Fruit fly (Drosophila melanogaster) whole organism, wandering third instar larva: ENCODE results near the gene Diedel.

Experiments used
- Abd-B ChIP-seq: fragments of >200 bp; optimal IDR thresholded peaks from 2 replicates; lab custom pipeline; 2017; ENCODE audit warnings: missing biosample characterization, missing genetic modification characterization
- CG32264 ChIP-seq: fragments of 200-800 bp; sonication (Bioruptor generic); optimal IDR thresholded peaks from 2 replicates; lab custom pipeline; 2016; ENCODE audit warnings: missing biosample characterization, missing genetic modification characterization
- CG9705 ChIP-seq: fragments of 200-800 bp; sonication (Bioruptor generic); optimal IDR thresholded peaks from 2 replicates; lab custom pipeline; 2018; ENCODE audit warnings: missing biosample characterization, mild to moderate bottlenecking, missing genetic modification characterization
- CrebA ChIP-seq: fragments of 200-800 bp; sonication (Bioruptor generic); optimal IDR thresholded peaks from 2 replicates; lab custom pipeline; 2016; ENCODE audit warnings: missing biosample characterization, mild to moderate bottlenecking, missing genetic modification characterization, borderline replicate concordance
- Dif ChIP-seq: fragments of 200-275, 200-300 bp; sonication (Bioruptor generic); optimal IDR thresholded peaks from 2 replicates; lab custom pipeline; 2018; ENCODE audit warnings: missing biosample characterization, missing genetic modification characterization; ENCODE audit not compliant: partially characterized antibody
- GATAd ChIP-seq: sonication (Bioruptor generic); optimal IDR thresholded peaks from 2 replicates; lab custom pipeline; 2016; ENCODE audit warnings: missing biosample characterization, missing genetic modification characterization
- HLH106 ChIP-seq: fragments of 200-800 bp; optimal IDR thresholded peaks from 3 replicates; lab custom pipeline; 2019; ENCODE audit warnings: missing biosample characterization, mild to moderate bottlenecking, missing genetic modification characterization, moderate library complexity
- Hr78 ChIP-seq: fragments of >200 bp; optimal IDR thresholded peaks from 2 replicates; lab custom pipeline; 2017; ENCODE audit warnings: missing biosample characterization, missing genetic modification characterization
- Hr83 ChIP-seq: fragments of 200-300 bp; sonication (Bioruptor generic); optimal IDR thresholded peaks from 2 replicates; lab custom pipeline; 2016; ENCODE audit warnings: missing biosample characterization, mild to moderate bottlenecking, missing genetic modification characterization, moderate library complexity; ENCODE audit not compliant: poor library complexity, severe bottlenecking
- Mio ChIP-seq: sonication (Bioruptor generic); optimal IDR thresholded peaks from 2 replicates; lab custom pipeline; 2016; ENCODE audit warnings: missing biosample characterization, missing genetic modification characterization
- Myc ChIP-seq: fragments of >200 bp; optimal IDR thresholded peaks from 2 replicates; lab custom pipeline; 2017
- OdsH ChIP-seq: fragments of 200-800 bp; sonication (Bioruptor generic); optimal IDR thresholded peaks from 2 replicates; lab custom pipeline; 2016; ENCODE audit warnings: missing biosample characterization, mild to moderate bottlenecking, missing genetic modification characterization
- Rel ChIP-seq, 2 experiments: fragments of 200-800 bp; sonication (Bioruptor generic) in 1 of 2; optimal IDR thresholded peaks; 2 replicates in 1 of 2; 3 replicates in 1 of 2; lab custom pipeline; 2016 to 2019; ENCODE audit warnings: mild to moderate bottlenecking in 2 of 2, missing biosample characterization in 2 of 2, missing genetic modification characterization in 2 of 2, moderate library complexity in 1 of 2
- Sp1 ChIP-seq: fragments of 200-800 bp; sonication (Bioruptor generic); optimal IDR thresholded peaks from 3 replicates; lab custom pipeline; 2019; ENCODE audit warnings: missing biosample characterization, mild to moderate bottlenecking, missing genetic modification characterization, moderate library complexity
- Vsx2 ChIP-seq: fragments of 200-300, 225-300 bp; sonication (Bioruptor generic); optimal IDR thresholded peaks from 2 replicates; lab custom pipeline; 2018; ENCODE audit warnings: missing biosample characterization, missing genetic modification characterization; ENCODE audit not compliant: partially characterized antibody
- br ChIP-seq: fragments of 200-800 bp; sonication (Bioruptor generic); optimal IDR thresholded peaks from 2 replicates; lab custom pipeline; 2016; ENCODE audit warnings: missing biosample characterization, missing genetic modification characterization
- brk ChIP-seq: fragments of 200-800 bp; sonication (Bioruptor generic); optimal IDR thresholded peaks from 2 replicates; lab custom pipeline; 2016; ENCODE audit warnings: missing biosample characterization, mild to moderate bottlenecking, missing genetic modification characterization
- dl ChIP-seq, 2 experiments: fragments of 175-275, 200-275 bp in 1 of 2; fragments of 200-275 bp in 1 of 2; sonication (Bioruptor generic); optimal IDR thresholded peaks; lab custom pipeline; 2018; ENCODE audit warnings: mild to moderate bottlenecking in 2 of 2, missing biosample characterization in 2 of 2, missing genetic modification characterization in 2 of 2, moderate library complexity in 2 of 2; ENCODE audit not compliant: partially characterized antibody in 2 of 2, insufficient read depth in 1 of 2
- dmrt93B ChIP-seq: fragments of 200-800 bp; sonication (Bioruptor generic); optimal IDR thresholded peaks from 2 replicates; lab custom pipeline; 2018; ENCODE audit warnings: missing biosample characterization, mild to moderate bottlenecking, missing genetic modification characterization
- ey ChIP-seq: fragments of 200-800 bp; sonication (Bioruptor generic); optimal IDR thresholded peaks from 2 replicates; lab custom pipeline; 2016; ENCODE audit warnings: missing biosample characterization, missing genetic modification characterization
- foxo ChIP-seq, 2 experiments: fragments of 200-800 bp; sonication (Bioruptor generic); optimal IDR thresholded peaks; 2 replicates in 1 of 2; 3 replicates in 1 of 2; lab custom pipeline; 2016 to 2017; ENCODE audit warnings: missing biosample characterization in 2 of 2, missing genetic modification characterization in 2 of 2
- fru ChIP-seq: fragments of 200-800 bp; sonication (Bioruptor generic); optimal IDR thresholded peaks from 3 replicates; lab custom pipeline; 2016; ENCODE audit warnings: missing biosample characterization, mild to moderate bottlenecking, missing genetic modification characterization
- h ChIP-seq: fragments of 200-800 bp; sonication (Bioruptor generic); optimal IDR thresholded peaks from 3 replicates; lab custom pipeline; 2016; ENCODE audit warnings: missing biosample characterization, mild to moderate bottlenecking, missing genetic modification characterization
- jim ChIP-seq: fragments of 175-275, 200-325 bp; sonication (Bioruptor generic); optimal IDR thresholded peaks from 2 replicates; lab custom pipeline; 2016; ENCODE audit warnings: missing biosample characterization, mild to moderate bottlenecking, missing genetic modification characterization
- lola ChIP-seq: fragments of >200 bp; optimal IDR thresholded peaks from 2 replicates; lab custom pipeline; 2017; ENCODE audit warnings: missing biosample characterization, missing genetic modification characterization
- pan ChIP-seq: fragments of >200 bp; optimal IDR thresholded peaks from 2 replicates; lab custom pipeline; 2017
- psq ChIP-seq: fragments of 200-800 bp; sonication (Bioruptor generic); optimal IDR thresholded peaks from 3 replicates; lab custom pipeline; 2017; ENCODE audit warnings: missing biosample characterization, mild to moderate bottlenecking, missing genetic modification characterization, moderate library complexity
- rgr ChIP-seq: fragments of 200-800 bp; sonication (Bioruptor generic); optimal IDR thresholded peaks from 3 replicates; lab custom pipeline; 2016; ENCODE audit warnings: missing biosample characterization, mild to moderate bottlenecking, missing genetic modification characterization
- sage ChIP-seq: fragments of 200-800 bp; sonication (Bioruptor generic); optimal IDR thresholded peaks from 2 replicates; lab custom pipeline; 2016; ENCODE audit warnings: missing biosample characterization, mild to moderate bottlenecking, missing genetic modification characterization
- sv ChIP-seq: fragments of 200-800 bp; sonication (Bioruptor generic); optimal IDR thresholded peaks from 3 replicates; lab custom pipeline; 2016; ENCODE audit warnings: missing biosample characterization, missing genetic modification characterization
- tai ChIP-seq: sonication (Bioruptor generic); optimal IDR thresholded peaks from 2 replicates; lab custom pipeline; 2016; ENCODE audit warnings: missing biosample characterization, missing genetic modification characterization
- usp ChIP-seq: fragments of >200 bp; optimal IDR thresholded peaks from 2 replicates; lab custom pipeline; 2017; ENCODE audit warnings: missing biosample characterization, missing genetic modification characterization
- woc ChIP-seq: sonication (Bioruptor generic); optimal IDR thresholded peaks from 2 replicates; lab custom pipeline; 2016; ENCODE audit warnings: missing biosample characterization, mild to moderate bottlenecking, missing genetic modification characterization

The Diedel gene

DNA sequence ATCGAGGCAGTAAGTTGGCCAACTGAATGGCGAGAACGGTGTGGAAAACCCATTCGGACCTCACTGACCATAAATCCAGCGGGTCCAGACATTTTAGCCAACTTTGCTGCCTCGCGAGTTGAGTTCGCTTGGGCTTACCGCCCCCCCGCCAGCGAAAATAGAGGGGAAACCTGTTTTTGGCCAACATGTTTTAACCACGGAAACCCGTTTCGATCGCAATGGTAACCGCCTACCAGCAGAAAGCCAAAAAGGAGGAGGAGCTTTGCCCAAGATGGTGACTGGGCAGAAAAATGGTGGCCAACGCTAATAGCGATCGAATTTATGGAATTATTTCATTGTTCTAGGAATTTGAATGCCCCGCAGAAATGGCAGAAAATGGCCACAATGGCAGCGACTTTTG, 32.9 kb downstream of the Diedel start:
- TF ChIP-seq dl (GFP tag; optimal IDR thresholded peaks at IDR 0.05; lab: Kevin White, UChicago; ENCODE audit: insufficient read depth in 1 of 2, partially characterized antibody in 2 of 2) (peak in 1 of 2 experiments; percentile 9), sv (GFP tag; lab: Kevin White, UChicago) (no peak), h (GFP tag; lab: Kevin White, UChicago) (no peak), Dif (GFP tag; lab: Kevin White, UChicago) (peak; percentile 77), Vsx2 (GFP tag; lab: Kevin White, UChicago) (peak; percentile 89)

DNA sequence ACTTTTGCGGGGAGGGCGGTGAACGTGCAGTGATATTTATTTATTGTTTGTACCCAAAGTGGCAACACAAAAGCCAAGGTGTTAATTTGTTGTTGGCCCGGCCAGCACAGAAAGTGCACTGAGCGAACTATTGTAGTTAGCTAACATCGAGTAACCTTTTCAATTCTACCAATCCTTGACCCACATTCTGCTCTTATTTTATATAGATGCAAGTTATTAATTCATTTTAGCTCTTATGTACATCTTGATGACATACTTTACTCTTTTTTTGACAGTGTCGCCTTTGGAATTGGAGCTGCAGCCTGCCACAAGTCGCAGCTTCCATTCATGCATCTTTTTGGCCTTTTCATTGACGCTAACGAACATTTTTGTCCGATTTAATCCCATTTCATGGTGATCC, 44.8 kb downstream of the Diedel start:
- TF ChIP-seq woc (GFP tag; lab: Kevin White, UChicago) = peak; percentile 54
- TF ChIP-seq sage (GFP tag; lab: Kevin White, UChicago) = peak; percentile 50
- TF ChIP-seq OdsH (GFP tag; lab: Kevin White, UChicago) = peak; percentile 62
- peak; percentile 57 for TF ChIP-seq Sp1 (GFP tag; lab: Kevin White, UChicago)
- TF ChIP-seq dmrt93B (GFP tag; lab: Kevin White, UChicago) = peak; percentile 33
- TF ChIP-seq Rel (GFP tag; optimal IDR thresholded peaks at IDR 0.05; lab: Kevin White, UChicago) = no peak
- no peak for TF ChIP-seq Rel (tag; optimal IDR thresholded peaks at IDR 0.05; lab: Kevin White, UChicago)
- peak; percentile 53 for TF ChIP-seq psq (GFP tag; lab: Kevin White, UChicago)
- peak; percentile 63 for TF ChIP-seq fru (GFP tag; lab: Kevin White, UChicago)
- no peak for TF ChIP-seq Vsx2 (GFP tag; lab: Kevin White, UChicago)
- TF ChIP-seq tai = no peak
- peak in 1 of 2 experiments; percentile 69 for TF ChIP-seq foxo (GFP tag; optimal IDR thresholded peaks at IDR 0.05; lab: Kevin White, UChicago)
- peak; percentile 60 for TF ChIP-seq br (GFP tag; lab: Kevin White, UChicago)
- peak; percentile 71 for TF ChIP-seq ey (GFP tag; lab: Kevin White, UChicago)
- TF ChIP-seq Hr83 = no peak
- TF ChIP-seq dl (GFP tag; optimal IDR thresholded peaks at IDR 0.05; lab: Kevin White, UChicago; ENCODE audit: insufficient read depth in 1 of 2, partially characterized antibody in 2 of 2) = no peak
- no peak for TF ChIP-seq usp
- no peak for TF ChIP-seq brk (GFP tag; lab: Kevin White, UChicago)
- no peak for TF ChIP-seq GATAd (GFP tag; lab: Kevin White, UChicago)
- TF ChIP-seq CG32264 (GFP tag; lab: Kevin White, UChicago) = peak; percentile 21
- TF ChIP-seq rgr (GFP tag; lab: Kevin White, UChicago) = peak; percentile 60
- no peak for TF ChIP-seq lola (GFP tag; lab: Kevin White, UChicago)
- peak; percentile 82 for TF ChIP-seq h (GFP tag; lab: Kevin White, UChicago)
- TF ChIP-seq HLH106 (tag; lab: Kevin White, UChicago) = peak; percentile 68
- TF ChIP-seq Abd-B (GFP tag; lab: Kevin White, UChicago) = no peak
- no peak for TF ChIP-seq Myc (lab: Kevin White, UChicago)
- no peak for TF ChIP-seq jim
- TF ChIP-seq Mio = no peak
- no peak for TF ChIP-seq pan

DNA sequence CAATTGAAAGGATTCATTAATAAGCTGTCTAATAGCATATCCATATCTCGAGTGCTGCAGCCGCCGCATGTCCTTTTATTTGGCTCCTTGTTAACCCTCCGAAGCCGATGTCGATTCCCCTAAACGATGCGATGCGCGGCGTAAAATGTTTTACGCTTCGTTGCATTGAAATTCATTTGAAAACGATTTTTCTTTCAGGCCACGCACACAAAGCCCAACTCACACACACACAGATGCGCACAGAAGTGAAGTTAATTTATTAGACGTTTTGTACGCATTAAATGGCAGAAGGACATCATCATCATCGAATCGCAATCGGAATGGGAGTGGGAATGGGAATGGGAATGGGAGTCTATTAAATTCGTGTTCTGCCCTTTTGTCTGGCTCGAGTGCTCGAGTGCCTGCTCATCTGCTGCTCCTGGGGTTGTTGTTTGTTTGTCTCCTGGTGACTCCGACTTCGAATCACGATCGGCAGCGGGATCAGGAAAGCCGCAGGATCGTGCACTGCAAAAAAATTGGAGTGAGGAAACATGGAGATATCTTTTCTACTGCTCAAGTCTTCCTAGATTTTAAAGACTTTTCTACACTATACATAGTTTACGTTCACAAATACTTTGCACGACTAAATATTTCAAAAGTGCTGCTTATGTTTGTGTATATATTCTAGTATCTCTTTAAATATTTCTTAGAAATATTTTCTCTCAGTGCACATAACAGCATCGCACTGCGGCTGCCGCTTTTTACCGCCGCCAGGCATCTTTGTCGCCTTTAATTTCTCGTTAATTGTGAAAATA, 47.5 kb downstream of the Diedel start:
- TF ChIP-seq Mio (no peak), jim (no peak), tai (no peak), CG9705 (GFP tag; lab: Kevin White, UChicago) (no peak), CrebA (GFP tag; lab: Kevin White, UChicago) (no peak), sv (GFP tag; lab: Kevin White, UChicago) (no peak), brk (GFP tag; lab: Kevin White, UChicago) (no peak), Vsx2 (GFP tag; lab: Kevin White, UChicago) (no peak), Hr78 (GFP tag; lab: Kevin White, UChicago) (no peak), usp (no peak), pan (no peak), ey (GFP tag; lab: Kevin White, UChicago) (no peak), woc (GFP tag; lab: Kevin White, UChicago) (no peak), lola (GFP tag; lab: Kevin White, UChicago) (no peak), Myc (lab: Kevin White, UChicago) (no peak), fru (GFP tag; lab: Kevin White, UChicago) (no peak), rgr (GFP tag; lab: Kevin White, UChicago) (no peak), Hr83 (no peak), Dif (GFP tag; lab: Kevin White, UChicago) (no peak), HLH106 (tag; lab: Kevin White, UChicago) (no peak)
